Fruit fly (Drosophila melanogaster): Measurements from ENCODE around the gene CG43182.

Gene CG43182

dm6 chrX:345246-345645, 7.6 kb upstream of the CG43182 start (continued):
- TF ChIP-seq vnd (GFP tag; IDR thresholded peaks at IDR 0.05; ENCODE audit: partially characterized antibody) (no peak), CG33213 (GFP tag; optimal IDR thresholded peaks at IDR 0.05) (no peak), BEAF-32 (GFP tag; optimal IDR thresholded peaks at IDR 0.05) (no peak), CG4854 (GFP tag; optimal IDR thresholded peaks at IDR 0.05) (no peak), dimm (GFP tag; IDR thresholded peaks at IDR 0.05) (no peak), fd3F (GFP tag; optimal IDR thresholded peaks at IDR 0.05) (no peak), run (tag; optimal IDR thresholded peaks at IDR 0.05) (no peak), CG8478 (optimal IDR thresholded peaks at IDR 0.05) (no peak), D19B (GFP tag; optimal IDR thresholded peaks at IDR 0.05) (no peak), Kr (GFP tag; optimal IDR thresholded peaks at IDR 0.05) (no peak), kah (GFP tag; optimal IDR thresholded peaks at IDR 0.05) (no peak), ftz-f1 (GFP tag; optimal IDR thresholded peaks at IDR 0.05) (no peak), sc (optimal IDR thresholded peaks at IDR 0.05) (no peak), sc (GFP tag; optimal IDR thresholded peaks at IDR 0.05) (no peak), Chrac-16 (GFP tag; optimal IDR thresholded peaks at IDR 0.05) (no peak), klu (GFP tag; IDR thresholded peaks at IDR 0.05) (no peak), bcd (GFP tag; optimal IDR thresholded peaks at IDR 0.05) (peak; percentile 14), pita (GFP tag; optimal IDR thresholded peaks at IDR 0.05) (no peak), CG9609 (GFP tag; optimal IDR thresholded peaks at IDR 0.05) (no peak), Hand (GFP tag; optimal IDR thresholded peaks at IDR 0.05) (no peak), CG12769 (tag; optimal IDR thresholded peaks at IDR 0.05) (no peak), crol (GFP tag; IDR thresholded peaks at IDR 0.05) (no peak), jumu (GFP tag; optimal IDR thresholded peaks at IDR 0.05) (no peak), C15 (GFP tag; IDR thresholded peaks at IDR 0.05) (no peak), CG18011 (GFP tag; optimal IDR thresholded peaks at IDR 0.05) (no peak), tgo (GFP tag; IDR thresholded peaks at IDR 0.05) (no peak; the same call in 2 of the 3 replicates), CG15269 (tag; optimal IDR thresholded peaks at IDR 0.05) (peak; percentile 37), zfh1 (GFP tag; IDR thresholded peaks at IDR 0.05) (no peak), CG3838 (GFP tag; optimal IDR thresholded peaks at IDR 0.05) (no peak), sens (GFP tag) (peak; percentile 83), CG7928 (GFP tag; optimal IDR thresholded peaks at IDR 0.05) (no peak), CG6689 (GFP tag; IDR thresholded peaks at IDR 0.05) (0 out of 2 replicates have a peak, but pooled peaks have one; percentile 16), CG15696 (tag; optimal IDR thresholded peaks at IDR 0.05) (no peak), Atf3 (GFP tag; optimal IDR thresholded peaks at IDR 0.05) (no peak), dan (GFP tag; IDR thresholded peaks at IDR 0.05) (no peak), CG1832 (GFP tag; optimal IDR thresholded peaks at IDR 0.05) (no peak), peb (GFP tag; IDR thresholded peaks at IDR 0.05) (no peak), prd (optimal IDR thresholded peaks at IDR 0.05) (no peak), prd (GFP tag; IDR thresholded peaks at IDR 0.05) (no peak), NFAT (GFP tag; IDR thresholded peaks at IDR 0.05) (no peak), zen (tag; optimal IDR thresholded peaks at IDR 0.05) (no peak), dpn (GFP tag; optimal IDR thresholded peaks at IDR 0.05) (peak; percentile 19 to 28), Bgb (GFP tag; IDR thresholded peaks at IDR 0.05; ENCODE audit: partially characterized antibody) (no peak), Six4 (GFP tag; optimal IDR thresholded peaks at IDR 0.05) (no peak), CG2875 (GFP tag; optimal IDR thresholded peaks at IDR 0.05) (no peak), dmrt99B (tag; optimal IDR thresholded peaks at IDR 0.05) (peak; percentile 6), CG1602 (GFP tag; optimal IDR thresholded peaks at IDR 0.05) (no peak), CG31388 (GFP tag; optimal IDR thresholded peaks at IDR 0.05) (no peak), danr (GFP tag; IDR thresholded peaks at IDR 0.05) (no peak), pzg (GFP tag; optimal IDR thresholded peaks at IDR 0.05) (no peak), CG12299 (tag; optimal IDR thresholded peaks at IDR 0.05) (no peak), gt (GFP tag; IDR thresholded peaks at IDR 0.05) (no peak), CG32772 (GFP tag; IDR thresholded peaks at IDR 0.05) (no peak)
